Fruit fly (Drosophila melanogaster): ENCODE results near the gene Nepl18.

The Nepl18 gene

DNA sequence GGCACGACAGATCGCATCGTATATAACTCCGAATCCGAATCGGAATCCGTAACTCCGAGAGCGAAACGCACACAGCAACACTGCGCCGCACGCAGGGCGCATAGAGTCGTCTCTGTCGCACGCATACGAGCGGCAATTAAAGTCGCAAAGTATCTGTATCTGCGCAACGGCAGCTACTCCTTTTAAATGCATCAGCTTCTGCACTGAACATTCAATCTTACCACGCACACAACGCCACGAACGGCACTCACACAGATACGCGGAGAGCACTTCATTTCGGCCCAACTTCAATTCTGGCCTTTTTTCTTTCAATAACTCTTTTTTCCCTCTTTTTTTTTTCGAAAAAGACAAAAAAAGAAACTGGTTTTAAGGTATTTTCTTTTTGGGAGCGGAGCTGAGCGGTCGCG is 17.2 kb upstream of the Nepl18 start:
- TF ChIP-seq Dll (optimal IDR thresholded peaks at IDR 0.05) (peak; percentile 54), EcR (GFP tag; optimal IDR thresholded peaks at IDR 0.05) (no peak), pan (optimal IDR thresholded peaks at IDR 0.05) (no peak), usp (GFP tag; optimal IDR thresholded peaks at IDR 0.05) (no peak), psq (optimal IDR thresholded peaks at IDR 0.05) (no peak), CG8478 (optimal IDR thresholded peaks at IDR 0.05) (peak; percentile 58)

DNA sequence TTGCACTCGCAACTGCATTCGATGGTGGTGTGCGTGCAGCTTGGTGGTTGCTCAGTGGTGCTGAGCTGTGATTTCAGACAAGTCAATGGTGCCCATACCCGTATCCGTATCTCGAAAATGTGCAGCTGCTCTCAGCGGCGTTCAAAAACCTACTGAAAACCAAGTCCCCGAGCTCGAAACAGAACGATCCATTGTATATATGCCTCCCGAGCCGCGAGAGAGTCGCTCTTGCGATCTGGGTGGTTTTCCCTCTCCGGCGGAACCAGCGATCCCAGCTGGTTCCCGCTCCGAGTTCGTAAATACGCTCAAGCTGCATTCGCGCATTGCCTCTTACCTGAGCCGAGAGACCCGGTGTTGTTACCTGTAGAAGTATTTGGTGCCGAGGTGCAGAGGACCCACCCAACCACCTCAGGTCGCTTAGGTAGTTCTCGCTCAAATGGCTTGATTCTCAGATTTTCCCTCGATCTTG is 16.3 kb upstream of the Nepl18 start, which contains the start of gene Inx3:
Gene Inx3, minus strand, starts transcription at position 440 of the 469 bp plus-strand sequence.
- peak; percentile 81 for TF ChIP-seq Dll (optimal IDR thresholded peaks at IDR 0.05)
- no peak for TF ChIP-seq pan (optimal IDR thresholded peaks at IDR 0.05)
- no peak for TF ChIP-seq psq (optimal IDR thresholded peaks at IDR 0.05)
- no peak for TF ChIP-seq EcR (GFP tag; optimal IDR thresholded peaks at IDR 0.05)

- TF ChIP-seq psq (optimal IDR thresholded peaks at IDR 0.05) (no peak), usp (GFP tag; optimal IDR thresholded peaks at IDR 0.05) (no peak), pan (optimal IDR thresholded peaks at IDR 0.05) (no peak), EcR (GFP tag; optimal IDR thresholded peaks at IDR 0.05) (no peak), CG8478 (optimal IDR thresholded peaks at IDR 0.05) (no peak), Dll (optimal IDR thresholded peaks at IDR 0.05) (no peak)
Observed at dm6 chr3R:28860582-28860981, 14.8 kb upstream of the Nepl18 start.

dm6 chr3R:28861309-28862157 is 13.9 kb upstream of the Nepl18 start:
- no peak for TF ChIP-seq CG8478 (optimal IDR thresholded peaks at IDR 0.05)

DNA sequence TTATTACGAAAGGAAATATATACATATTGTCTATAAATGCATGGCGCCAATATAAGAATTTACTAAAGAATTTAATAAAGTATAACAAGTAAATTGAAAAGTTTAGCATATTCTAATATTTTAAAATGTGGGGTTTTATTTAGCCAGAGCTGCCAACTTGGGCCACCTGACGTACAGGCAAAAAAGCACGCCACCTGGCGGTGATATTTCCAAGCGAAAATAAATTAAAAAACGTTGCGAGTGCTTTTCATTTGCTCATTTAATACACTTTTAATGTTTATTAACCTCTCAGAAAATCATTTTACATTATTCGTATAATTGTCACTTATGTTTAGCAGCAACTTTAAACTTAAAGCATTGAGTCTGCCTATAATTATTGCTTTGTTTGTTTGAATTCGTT is 5.1 kb upstream of the Nepl18 start:
- TF ChIP-seq EcR (GFP tag; optimal IDR thresholded peaks at IDR 0.05) = no peak
- no peak for TF ChIP-seq CG8478 (optimal IDR thresholded peaks at IDR 0.05)
- TF ChIP-seq psq (optimal IDR thresholded peaks at IDR 0.05) = no peak
- TF ChIP-seq usp (GFP tag; optimal IDR thresholded peaks at IDR 0.05) = no peak
- TF ChIP-seq pan (optimal IDR thresholded peaks at IDR 0.05) = no peak
- TF ChIP-seq Dll (optimal IDR thresholded peaks at IDR 0.05) = no peak

- TF ChIP-seq CG8478 (optimal IDR thresholded peaks at IDR 0.05) (no peak), EcR (GFP tag; optimal IDR thresholded peaks at IDR 0.05) (no peak), pan (optimal IDR thresholded peaks at IDR 0.05) (no peak), psq (optimal IDR thresholded peaks at IDR 0.05) (no peak), usp (GFP tag; optimal IDR thresholded peaks at IDR 0.05) (no peak), Dll (optimal IDR thresholded peaks at IDR 0.05) (no peak)
Observed at dm6 chr3R:28872605-28873004, 2.8 kb upstream of the Nepl18 start, which contains the start of gene Nepl17. Gene Nepl17, plus strand, starts transcription at chr3R:28872905.

- TF ChIP-seq CG8478 (optimal IDR thresholded peaks at IDR 0.05) (no peak), usp (GFP tag; optimal IDR thresholded peaks at IDR 0.05) (no peak), psq (optimal IDR thresholded peaks at IDR 0.05) (no peak), Dll (optimal IDR thresholded peaks at IDR 0.05) (no peak), pan (optimal IDR thresholded peaks at IDR 0.05) (no peak), EcR (GFP tag; optimal IDR thresholded peaks at IDR 0.05) (no peak)
Observed at dm6 chr3R:28880066-28880842, 4.8 kb downstream of the Nepl18 start, which contains the start of the genes Nepl19 and Nepl20. Gene Nepl19, minus strand, starts transcription at chr3R:28880122. Gene Nepl20, plus strand, starts transcription at chr3R:28880792.

dm6 chr3R:28883434-28883833 is 8.0 kb downstream of the Nepl18 start, which contains the start of gene Nepl21:
Gene Nepl21, plus strand, starts transcription at chr3R:28883693.
- TF ChIP-seq EcR (GFP tag; optimal IDR thresholded peaks at IDR 0.05) (no peak), CG8478 (optimal IDR thresholded peaks at IDR 0.05) (no peak), usp (GFP tag; optimal IDR thresholded peaks at IDR 0.05) (no peak), pan (optimal IDR thresholded peaks at IDR 0.05) (no peak), Dll (optimal IDR thresholded peaks at IDR 0.05) (no peak), psq (optimal IDR thresholded peaks at IDR 0.05) (no peak)

dm6 chr3R:28886813-28887212 is 11.4 kb downstream of the Nepl18 start:
- TF ChIP-seq psq (optimal IDR thresholded peaks at IDR 0.05) = no peak
- peak; percentile 2 for TF ChIP-seq Dll (optimal IDR thresholded peaks at IDR 0.05)

DNA sequence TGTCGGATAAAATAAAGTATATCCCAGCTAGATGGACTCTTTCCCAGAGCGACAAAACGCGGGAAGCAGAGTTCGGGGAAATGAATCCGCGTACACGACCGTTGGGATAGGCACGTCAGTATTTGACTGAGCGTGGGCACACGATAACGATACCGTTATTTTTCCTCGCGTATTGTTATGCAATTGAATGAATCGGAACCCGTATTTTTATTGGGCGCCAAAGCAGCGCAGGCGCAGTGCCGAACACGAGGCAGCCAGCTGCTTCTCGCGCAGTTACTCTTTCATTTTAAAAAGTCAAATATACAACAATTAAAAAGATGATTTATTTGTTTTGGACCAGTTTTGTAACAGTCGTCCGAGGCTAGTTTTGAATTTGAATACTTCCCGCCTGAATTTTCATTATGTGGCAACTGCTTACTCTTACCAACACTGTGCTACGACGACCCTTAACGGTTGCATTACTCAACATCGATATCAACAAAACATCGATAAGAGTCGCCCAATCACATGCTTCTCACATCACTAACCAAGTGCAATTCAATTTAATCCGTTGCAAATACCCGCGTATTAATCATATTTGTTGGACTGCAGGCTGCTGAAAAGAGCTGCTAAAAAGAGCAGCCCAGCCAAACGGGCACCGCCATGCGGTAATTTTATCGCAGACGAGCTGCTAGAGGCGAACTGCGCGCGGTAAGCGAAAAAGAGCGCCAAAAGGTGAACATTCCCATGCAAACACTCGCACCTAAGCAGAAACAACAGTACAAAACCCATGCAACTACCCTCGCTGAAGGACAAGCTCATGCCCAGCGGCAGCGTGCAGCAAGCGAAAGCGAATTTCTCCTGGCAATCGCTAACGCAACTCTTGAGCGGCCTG is 12.4 kb downstream of the Nepl18 start, which contains the start of the genes CG33203 and Doa:
Gene CG33203, minus strand, starts transcription at position 151 of the 874 bp plus-strand sequence.
Gene Doa, plus strand, starts transcription at position 515 of the 874 bp plus-strand sequence.
- TF ChIP-seq Dll (optimal IDR thresholded peaks at IDR 0.05) (no peak), usp (GFP tag; optimal IDR thresholded peaks at IDR 0.05) (no peak), pan (optimal IDR thresholded peaks at IDR 0.05) (no peak), EcR (GFP tag; optimal IDR thresholded peaks at IDR 0.05) (no peak), CG8478 (optimal IDR thresholded peaks at IDR 0.05) (no peak), psq (optimal IDR thresholded peaks at IDR 0.05) (no peak)

Measured in whole organism.